Fruit fly (Drosophila melanogaster): ENCODE data around the gene Skel.

The Skel gene

DNA sequence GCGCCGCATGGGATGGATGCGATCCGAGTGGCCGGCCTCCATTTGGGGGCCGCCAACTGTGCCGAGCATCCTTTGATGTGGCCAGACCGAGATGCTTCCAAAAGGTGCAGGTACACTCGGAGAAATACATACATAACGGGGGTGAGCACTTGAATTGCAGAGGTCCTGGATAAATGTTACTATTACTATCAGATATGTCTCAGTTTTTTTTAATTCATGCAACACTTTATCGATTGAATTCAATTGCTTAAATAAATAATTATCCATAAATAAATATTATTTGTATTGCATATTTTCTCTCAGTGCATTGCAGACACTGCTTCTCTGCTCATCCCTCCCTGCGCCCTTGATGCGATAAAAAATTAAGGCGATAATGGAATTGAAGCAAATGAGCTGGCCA lies 25.6 kb upstream of the Skel start:
- peak; percentile 20 for TF ChIP-seq crol (GFP tag; IDR thresholded peaks at IDR 0.05)
- TF ChIP-seq Meics (GFP tag; optimal IDR thresholded peaks at IDR 0.05), result no peak
- no peak for TF ChIP-seq CG16813 (GFP tag; IDR thresholded peaks at IDR 0.05; ENCODE audit: partially characterized antibody)
- no peak for TF ChIP-seq CG8089 (GFP tag; optimal IDR thresholded peaks at IDR 0.05)
- peak; percentile 11 for TF ChIP-seq zen (tag; optimal IDR thresholded peaks at IDR 0.05)
- no peak for TF ChIP-seq gsb-n (tag; optimal IDR thresholded peaks at IDR 0.05)
- TF ChIP-seq CG11504 (tag; optimal IDR thresholded peaks at IDR 0.05), result peak; percentile 13
- peak; percentile 23 for TF ChIP-seq nom (GFP tag; optimal IDR thresholded peaks at IDR 0.05)
- TF ChIP-seq unpg (GFP tag; optimal IDR thresholded peaks at IDR 0.05), result peak; percentile 3
- peak; percentile 60 for TF ChIP-seq dmrt11E (tag; optimal IDR thresholded peaks at IDR 0.05)
- TF ChIP-seq ind (GFP tag; optimal IDR thresholded peaks at IDR 0.05), result no peak
- TF ChIP-seq vvl (GFP tag; IDR thresholded peaks at IDR 0.05), result peak; percentile 28; the same call in 1 of the 2 replicates
- peak; percentile 34 for TF ChIP-seq lbe (GFP tag; optimal IDR thresholded peaks at IDR 0.05)
- TF ChIP-seq row (GFP tag; IDR thresholded peaks at IDR 0.05), result 0 out of 3 replicates have a peak, but pooled peaks have one; percentile 20
- no peak for TF ChIP-seq mld (GFP tag; IDR thresholded peaks at IDR 0.05; ENCODE audit: partially characterized antibody)
- TF ChIP-seq Xrp1 (GFP tag; IDR thresholded peaks at IDR 0.05), result peak; percentile 51; the same call in 1 of the 2 replicates
- TF ChIP-seq CG1233 (GFP tag; optimal IDR thresholded peaks at IDR 0.05), result no peak
- TF ChIP-seq CG2712 (tag; optimal IDR thresholded peaks at IDR 0.05), result peak; percentile 48
- no peak for TF ChIP-seq ab (GFP tag; optimal IDR thresholded peaks at IDR 0.05)
- peak in 1 of 3 experiments; percentile 27 for TF ChIP-seq lola (GFP tag; optimal IDR thresholded peaks at IDR 0.05)
- TF ChIP-seq bsh (GFP tag; optimal IDR thresholded peaks at IDR 0.05), result peak; percentile 10 to 22
- TF ChIP-seq Neu2 (GFP tag; optimal IDR thresholded peaks at IDR 0.05; ENCODE audit: borderline replicate concordance), result no peak
- TF ChIP-seq CG2116 (GFP tag; optimal IDR thresholded peaks at IDR 0.05), result no peak
- TF ChIP-seq CG12744 (GFP tag; optimal IDR thresholded peaks at IDR 0.05), result no peak
- TF ChIP-seq Spps (tag; optimal IDR thresholded peaks at IDR 0.05), result peak; percentile 7
- peak; percentile 34 for TF ChIP-seq zf30C (GFP tag; optimal IDR thresholded peaks at IDR 0.05)
- TF ChIP-seq cad (GFP tag; optimal IDR thresholded peaks at IDR 0.05), result no peak
- peak; percentile 37 for TF ChIP-seq CG18262 (tag; optimal IDR thresholded peaks at IDR 0.05)
- no peak for TF ChIP-seq sima (GFP tag; optimal IDR thresholded peaks at IDR 0.05)
- no peak for TF ChIP-seq CG7357 (GFP tag; IDR thresholded peaks at IDR 0.05)
- TF ChIP-seq tap (tag; optimal IDR thresholded peaks at IDR 0.05), result no peak
- peak; percentile 5 for TF ChIP-seq CG12391 (tag; optimal IDR thresholded peaks at IDR 0.05)
- peak; percentile 46 for TF ChIP-seq CG10979 (tag; optimal IDR thresholded peaks at IDR 0.05)
- TF ChIP-seq gce (GFP tag; IDR thresholded peaks at IDR 0.05), result no peak
- TF ChIP-seq CG9727 (GFP tag; optimal IDR thresholded peaks at IDR 0.05), result peak; percentile 6
- TF ChIP-seq gem (tag; optimal IDR thresholded peaks at IDR 0.05), result peak; percentile 42
- TF ChIP-seq Hmx (GFP tag; optimal IDR thresholded peaks at IDR 0.05), result no peak
- no peak for TF ChIP-seq CG15514 (GFP tag; optimal IDR thresholded peaks at IDR 0.05)
- TF ChIP-seq trem (tag; optimal IDR thresholded peaks at IDR 0.05), result no peak
- no peak for TF ChIP-seq chm (GFP tag; IDR thresholded peaks at IDR 0.05)
- TF ChIP-seq lov (optimal IDR thresholded peaks at IDR 0.05), result no peak
- TF ChIP-seq lov (GFP tag; IDR thresholded peaks at IDR 0.05), result no peak
- peak; percentile 10 for TF ChIP-seq CG14710 (tag; optimal IDR thresholded peaks at IDR 0.05)
- peak; percentile 22; the same call in 1 of the 3 replicates for TF ChIP-seq CG17361 (GFP tag; IDR thresholded peaks at IDR 0.05)
- no peak for TF ChIP-seq fd64A (GFP tag; optimal IDR thresholded peaks at IDR 0.05)
- TF ChIP-seq CG4424 (GFP tag; optimal IDR thresholded peaks at IDR 0.05), result peak; percentile 44
- no peak for TF ChIP-seq jing (GFP tag; optimal IDR thresholded peaks at IDR 0.05)
- peak; percentile 24 for TF ChIP-seq CG30431 (GFP tag; optimal IDR thresholded peaks at IDR 0.05)
- peak; percentile 29 for TF ChIP-seq phol (tag; optimal IDR thresholded peaks at IDR 0.05)
- TF ChIP-seq CG8924 (tag; optimal IDR thresholded peaks at IDR 0.05), result no peak
- peak; percentile 45 for TF ChIP-seq sens (GFP tag)

Measured in whole organism, embryonic.